Fruit fly (Drosophila melanogaster): Measurements from ENCODE around the gene DZIP1.

DNA sequence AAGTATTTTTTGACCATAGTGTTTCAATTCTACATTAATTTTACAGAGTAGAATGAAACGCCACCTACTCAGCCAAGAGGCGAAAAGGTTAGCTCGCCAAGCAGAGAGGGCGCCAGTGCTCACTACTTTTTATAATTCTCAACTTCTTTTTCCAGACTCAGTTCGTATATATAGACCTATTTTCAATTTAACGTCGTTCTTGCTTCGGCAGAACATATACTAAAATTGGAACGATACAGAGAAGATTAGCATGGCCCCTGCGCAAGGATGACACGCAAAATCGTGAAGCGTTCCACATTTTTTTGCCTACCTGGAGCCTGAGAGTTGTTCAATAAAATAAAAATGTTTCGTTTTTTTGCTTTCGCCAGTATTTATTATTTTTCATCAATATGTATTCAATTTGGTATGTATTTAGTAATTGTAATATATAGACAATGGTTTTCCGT lies 42.0 kb downstream of the DZIP1 start:
- TF ChIP-seq br (GFP tag; optimal IDR thresholded peaks at IDR 0.05): peak; percentile 54
- peak; percentile 87 for TF ChIP-seq Myc (optimal IDR thresholded peaks at IDR 0.05)
- TF ChIP-seq CG9705 (GFP tag; optimal IDR thresholded peaks at IDR 0.05): no peak
- peak; percentile 76 for TF ChIP-seq OdsH (GFP tag; optimal IDR thresholded peaks at IDR 0.05)
- TF ChIP-seq foxo (GFP tag; optimal IDR thresholded peaks at IDR 0.05): no peak
- TF ChIP-seq h (GFP tag; optimal IDR thresholded peaks at IDR 0.05): peak; percentile 71
- TF ChIP-seq Jra (GFP tag; optimal IDR thresholded peaks at IDR 0.05): no peak
- no peak for TF ChIP-seq Dfd (GFP tag; optimal IDR thresholded peaks at IDR 0.05)
- TF ChIP-seq usp (GFP tag; optimal IDR thresholded peaks at IDR 0.05): no peak
- no peak for TF ChIP-seq Hr78 (GFP tag; optimal IDR thresholded peaks at IDR 0.05)
- TF ChIP-seq pan (optimal IDR thresholded peaks at IDR 0.05): no peak
- no peak for TF ChIP-seq Sp1 (GFP tag; optimal IDR thresholded peaks at IDR 0.05)
- no peak for TF ChIP-seq Rel (GFP tag; optimal IDR thresholded peaks at IDR 0.05)
- peak; percentile 4 for TF ChIP-seq Rel (tag; optimal IDR thresholded peaks at IDR 0.05)

Data from whole organism, wandering third instar larva.